Fruit fly (Drosophila melanogaster) whole organism, embryonic: ENCODE data around the gene CG10841.

Source experiments
- Adf1 ChIP-seq: fragments of 200-800 bp; sonication (Bioruptor generic); IDR thresholded peaks from 2 replicates; pipeline ENCODE4 v1.3.6; 2022; ENCODE audit warnings: missing biosample characterization, missing genetic modification characterization
- Atf-2 ChIP-seq: fragments of 200-800 bp; sonication (Bioruptor generic); optimal IDR thresholded peaks from 2 replicates; lab custom pipeline; 2016; ENCODE audit warnings: missing biosample characterization, missing genetic modification characterization
- Atf6 ChIP-seq: fragments of 200-800 bp; sonication (Bioruptor generic); IDR thresholded peaks from 2 replicates; pipeline ENCODE4 v1.3.6; 2022; ENCODE audit warnings: missing biosample characterization, missing genetic modification characterization
- Bdp1 ChIP-seq: fragments of 200-800 bp; sonication (Bioruptor generic); optimal IDR thresholded peaks from 3 replicates; lab custom pipeline; 2016; ENCODE audit warnings: missing biosample characterization, missing genetic modification characterization
- CG11696 ChIP-seq: fragments of 200-800 bp; sonication (Bioruptor generic); IDR thresholded peaks from 2 replicates; pipeline ENCODE4 v1.3.6; 2022; ENCODE audit warnings: missing biosample characterization, missing genetic modification characterization
- CG12071 ChIP-seq: fragments of 200-800 bp; sonication (Bioruptor generic); optimal IDR thresholded peaks from 3 replicates; lab custom pipeline; 2018; ENCODE audit warnings: missing biosample characterization, mild to moderate bottlenecking, missing genetic modification characterization
- CG12299 ChIP-seq: fragments of 200-800 bp; sonication (Bioruptor generic); optimal IDR thresholded peaks from 2 replicates; lab custom pipeline; 2018; ENCODE audit warnings: missing biosample characterization, mild to moderate bottlenecking, missing genetic modification characterization
- CG13123 ChIP-seq: fragments of 200-800 bp; sonication (Bioruptor generic); optimal IDR thresholded peaks from 2 replicates; lab custom pipeline; 2016; ENCODE audit warnings: missing biosample characterization, missing genetic modification characterization
- CG15073 ChIP-seq: fragments of 200-800 bp; sonication (Bioruptor generic); optimal IDR thresholded peaks from 2 replicates; lab custom pipeline; 2016; ENCODE audit warnings: missing biosample characterization, missing genetic modification characterization
- CG16815 ChIP-seq: fragments of 200-800 bp; sonication (Bioruptor generic); optimal IDR thresholded peaks from 3 replicates; lab custom pipeline; 2017; ENCODE audit warnings: missing biosample characterization, mild to moderate bottlenecking, missing genetic modification characterization
- CG17186 ChIP-seq: fragments of 200-800 bp; sonication (Bioruptor generic); optimal IDR thresholded peaks from 3 replicates; lab custom pipeline; 2017; ENCODE audit warnings: missing biosample characterization, missing genetic modification reagents, missing genetic modification characterization
- CG1792 ChIP-seq: fragments of 200-800 bp; sonication (Bioruptor generic); optimal IDR thresholded peaks from 2 replicates; lab custom pipeline; 2016; ENCODE audit warnings: missing biosample characterization, missing genetic modification characterization
- CG2199 ChIP-seq: fragments of 200-800 bp; sonication (Bioruptor generic); IDR thresholded peaks from 3 replicates; pipeline ENCODE4 v1.3.6; 2022; ENCODE audit warnings: missing biosample characterization, missing genetic modification characterization
- CG2678 ChIP-seq: fragments of 200-800 bp; sonication (Bioruptor generic); optimal IDR thresholded peaks from 3 replicates; lab custom pipeline; 2019; ENCODE audit warnings: missing biosample characterization, mild to moderate bottlenecking, missing genetic modification characterization, moderate library complexity
- CG31224 ChIP-seq: fragments of 200-800 bp; sonication (Bioruptor generic); IDR thresholded peaks from 2 replicates; pipeline ENCODE4 v1.3.6; 2022; ENCODE audit warnings: missing biosample characterization, missing genetic modification characterization
- CG5180 ChIP-seq: fragments of 200-800 bp; sonication (Bioruptor generic); optimal IDR thresholded peaks from 3 replicates; lab custom pipeline; 2017; ENCODE audit warnings: missing biosample characterization, missing genetic modification characterization, mild to moderate bottlenecking, moderate library complexity, missing genetic modification reagents
- CG6683 ChIP-seq: fragments of 200-800 bp; sonication (Bioruptor generic); optimal IDR thresholded peaks from 2 replicates; lab custom pipeline; 2017; ENCODE audit warnings: missing biosample characterization, mild to moderate bottlenecking, missing genetic modification characterization, missing genetic modification reagents
- CG8924 ChIP-seq: fragments of 200-800 bp; optimal IDR thresholded peaks from 3 replicates; lab custom pipeline; 2019; ENCODE audit warnings: missing biosample characterization, mild to moderate bottlenecking, missing genetic modification characterization, moderate library complexity
- CG9727 ChIP-seq: fragments of 200-800 bp; sonication (Bioruptor generic); optimal IDR thresholded peaks from 3 replicates; lab custom pipeline; 2017; ENCODE audit warnings: missing biosample characterization, mild to moderate bottlenecking, missing genetic modification characterization
- CG9876 ChIP-seq: fragments of 200-800 bp; sonication (Bioruptor generic); optimal IDR thresholded peaks from 2 replicates; lab custom pipeline; 2016; ENCODE audit warnings: missing biosample characterization, missing genetic modification characterization
- Neu2 ChIP-seq: fragments of 200-800 bp; sonication (Bioruptor generic); optimal IDR thresholded peaks from 3 replicates; lab custom pipeline; 2016; ENCODE audit warnings: missing biosample characterization, missing genetic modification characterization, borderline replicate concordance
- Poxn ChIP-seq: fragments of 200-800 bp; sonication (Bioruptor generic); IDR thresholded peaks from 2 replicates; pipeline ENCODE4 v1.3.6; 2022; ENCODE audit warnings: missing biosample characterization, missing genetic modification characterization
- Sox100B ChIP-seq: fragments of 200-800 bp; sonication (Bioruptor generic); optimal IDR thresholded peaks from 3 replicates; lab custom pipeline; 2018; ENCODE audit warnings: missing biosample characterization, mild to moderate bottlenecking, missing genetic modification characterization
- Ssrp ChIP-seq: fragments of 200-800 bp; sonication (Bioruptor generic); optimal IDR thresholded peaks from 2 replicates; lab custom pipeline; 2018; ENCODE audit warnings: missing biosample characterization, mild to moderate bottlenecking, missing genetic modification characterization, moderate library complexity
- TFAM ChIP-seq: fragments of 200-800 bp; sonication (Bioruptor generic); optimal IDR thresholded peaks from 2 replicates; lab custom pipeline; 2017; ENCODE audit warnings: missing biosample characterization, missing genetic modification characterization, inconsistent platforms
- Xbp1 ChIP-seq: fragments of 200-800 bp; sonication (Bioruptor generic); optimal IDR thresholded peaks from 3 replicates; lab custom pipeline; 2016; ENCODE audit warnings: missing biosample characterization, mild to moderate bottlenecking, missing genetic modification characterization
- Xrp1 ChIP-seq: fragments of 200-800 bp; sonication (Bioruptor generic); IDR thresholded peaks from 2 replicates; pipeline ENCODE4 v1.3.6; 2022; ENCODE audit warnings: missing biosample characterization, missing genetic modification characterization
- ac ChIP-seq: fragments of 200-800 bp; sonication (Bioruptor generic); optimal IDR thresholded peaks from 3 replicates; lab custom pipeline; 2017; ENCODE audit warnings: missing biosample characterization, mild to moderate bottlenecking, missing genetic modification characterization
- bsh ChIP-seq, 2 experiments: fragments of 200-800 bp; sonication (Bioruptor generic); optimal IDR thresholded peaks; 2 replicates each; lab custom pipeline; 2017 to 2018; ENCODE audit warnings: mild to moderate bottlenecking in 2 of 2, missing biosample characterization in 2 of 2, missing genetic modification characterization in 2 of 2, moderate library complexity in 1 of 2
- chif ChIP-seq, 2 experiments: fragments of 200-800 bp; sonication (Bioruptor generic); optimal IDR thresholded peaks; 3 replicates each; lab custom pipeline; 2016; ENCODE audit warnings: missing biosample characterization in 2 of 2, missing genetic modification characterization in 2 of 2
- danr ChIP-seq: fragments of 200-800 bp; sonication (Bioruptor generic); IDR thresholded peaks from 2 replicates; pipeline ENCODE4 v1.3.6; 2022; ENCODE audit warnings: missing biosample characterization, missing genetic modification characterization
- eyg ChIP-seq: fragments of 200-800 bp; sonication (Bioruptor generic); optimal IDR thresholded peaks from 3 replicates; lab custom pipeline; 2016; ENCODE audit warnings: missing biosample characterization, missing genetic modification characterization
- fd102C ChIP-seq: fragments of 200-800 bp; sonication (Bioruptor generic); optimal IDR thresholded peaks from 2 replicates; lab custom pipeline; 2018; ENCODE audit warnings: missing biosample characterization, mild to moderate bottlenecking, missing genetic modification characterization, moderate library complexity
- fd96Cb ChIP-seq: fragments of 200-800 bp; sonication (Bioruptor generic); optimal IDR thresholded peaks from 2 replicates; lab custom pipeline; 2018; ENCODE audit warnings: missing biosample characterization, mild to moderate bottlenecking, missing genetic modification characterization, moderate library complexity
- ftz-f1 ChIP-seq: fragments of 200-800 bp; sonication (Bioruptor generic); optimal IDR thresholded peaks from 2 replicates; lab custom pipeline; 2016; ENCODE audit warnings: missing biosample characterization, missing genetic modification characterization
- ham ChIP-seq: fragments of 200-800 bp; sonication (Bioruptor generic); IDR thresholded peaks from 2 replicates; pipeline ENCODE4 v1.3.6; 2022; ENCODE audit warnings: missing biosample characterization, missing genetic modification characterization
- ind ChIP-seq: fragments of 200-800 bp; sonication (Bioruptor generic); optimal IDR thresholded peaks from 3 replicates; lab custom pipeline; 2016; ENCODE audit warnings: missing biosample characterization, missing genetic modification characterization
- klu ChIP-seq: fragments of 200-800 bp; sonication (Bioruptor generic); IDR thresholded peaks from 2 replicates; pipeline ENCODE4 v1.3.6; 2022; ENCODE audit warnings: missing biosample characterization, missing genetic modification characterization
- lab ChIP-seq: fragments of 200-800 bp; sonication (Bioruptor generic); optimal IDR thresholded peaks from 3 replicates; lab custom pipeline; 2017; ENCODE audit warnings: missing biosample characterization, missing genetic modification characterization, mild to moderate bottlenecking, moderate library complexity, missing genetic modification reagents
- lola ChIP-seq, 3 experiments: fragments of >200 bp in 2 of 3; fragments of 200-800 bp in 1 of 3; sonication (Bioruptor generic) in 1 of 3; optimal IDR thresholded peaks; 2 replicates each; lab custom pipeline; 2017 to 2019; ENCODE audit warnings: missing biosample characterization in 3 of 3, missing genetic modification characterization in 3 of 3, mild to moderate bottlenecking in 1 of 3, moderate library complexity in 1 of 3
- maf-S ChIP-seq: fragments of 200-800 bp; sonication (Bioruptor generic); optimal IDR thresholded peaks from 2 replicates; lab custom pipeline; 2016; ENCODE audit warnings: missing biosample characterization, missing genetic modification characterization
- mam ChIP-seq: fragments of 200-800 bp; sonication (Bioruptor generic); optimal IDR thresholded peaks from 3 replicates; lab custom pipeline; 2016; ENCODE audit warnings: missing biosample characterization, missing genetic modification characterization
- odd ChIP-seq: fragments of 200-800 bp; sonication (Bioruptor generic); optimal IDR thresholded peaks from 2 replicates; lab custom pipeline; 2017; ENCODE audit warnings: missing biosample characterization, mild to moderate bottlenecking, missing genetic modification characterization
- onecut ChIP-seq: fragments of 200-800 bp; sonication (Bioruptor generic); IDR thresholded peaks from 2 replicates; pipeline ENCODE4 v1.3.6; 2022; ENCODE audit warnings: missing biosample characterization, missing genetic modification characterization
- pfk ChIP-seq: fragments of 200-800 bp; sonication (Bioruptor generic); optimal IDR thresholded peaks from 2 replicates; lab custom pipeline; 2018; ENCODE audit warnings: missing biosample characterization, mild to moderate bottlenecking, missing genetic modification characterization, moderate library complexity
- slou ChIP-seq: fragments of 200-800 bp; sonication (Bioruptor generic); optimal IDR thresholded peaks from 3 replicates; lab custom pipeline; 2016; ENCODE audit warnings: missing biosample characterization, missing genetic modification characterization
- tup ChIP-seq: fragments of 200-800 bp; sonication (Bioruptor generic); optimal IDR thresholded peaks from 2 replicates; lab custom pipeline; 2016; ENCODE audit warnings: missing biosample characterization, mild to moderate bottlenecking, missing genetic modification characterization, moderate library complexity
- tx ChIP-seq: fragments of 200-800 bp; sonication (Bioruptor generic); optimal IDR thresholded peaks from 2 replicates; lab custom pipeline; 2016; ENCODE audit warnings: missing biosample characterization, missing genetic modification characterization
- z ChIP-seq: fragments of 200-800 bp; sonication (Bioruptor generic); IDR thresholded peaks from 3 replicates; pipeline ENCODE4 v1.3.6; 2022; ENCODE audit warnings: missing biosample characterization, missing genetic modification characterization

Gene CG10841

dm6 chr3R:13644778-13645660 lies 13.3 kb downstream of the CG10841 start (continued):
- no peak for TF ChIP-seq eyg (GFP tag; lab: Kevin White, UChicago)
- TF ChIP-seq CG11696 = peak; percentile 20
- TF ChIP-seq CG17186 (GFP tag; lab: Kevin White, UChicago) = no peak
- TF ChIP-seq Atf-2 (GFP tag; lab: Kevin White, UChicago) = no peak
- TF ChIP-seq ham (GFP tag; lab: Robert Waterston, UW) = no peak
- TF ChIP-seq CG13123 (GFP tag; lab: Kevin White, UChicago) = no peak
- TF ChIP-seq CG2678 (tag; lab: Kevin White, UChicago) = no peak
- no peak for TF ChIP-seq ind (GFP tag; lab: Kevin White, UChicago)
- TF ChIP-seq chif (GFP tag; optimal IDR thresholded peaks at IDR 0.05; lab: Kevin White, UChicago) = no peak
- TF ChIP-seq bsh (GFP tag; optimal IDR thresholded peaks at IDR 0.05; lab: Kevin White, UChicago) = no peak
- no peak for TF ChIP-seq Xbp1 (GFP tag; lab: Kevin White, UChicago)
- TF ChIP-seq odd (GFP tag; lab: Kevin White, UChicago) = peak; percentile 43
- no peak for TF ChIP-seq danr
- TF ChIP-seq Poxn = no peak
- no peak for TF ChIP-seq maf-S (GFP tag; lab: Kevin White, UChicago)
- peak; percentile 44 for TF ChIP-seq onecut (GFP tag; lab: Robert Waterston, UW)
- no peak for TF ChIP-seq Sox100B (GFP tag; lab: Kevin White, UChicago)
- no peak for TF ChIP-seq CG2199 (GFP tag; lab: Robert Waterston, UW)
- TF ChIP-seq tup (GFP tag; lab: Kevin White, UChicago) = peak; percentile 18
- TF ChIP-seq CG12071 (GFP tag; lab: Kevin White, UChicago) = no peak
- TF ChIP-seq CG31224 (GFP tag; lab: Robert Waterston, UW) = no peak
- TF ChIP-seq CG16815 = no peak
- no peak for TF ChIP-seq CG15073
- TF ChIP-seq z = no peak
- no peak for TF ChIP-seq lab (GFP tag; lab: Kevin White, UChicago)
- TF ChIP-seq Xrp1 = peak; percentile 59; the same call in 1 of the 2 replicates
- TF ChIP-seq CG1792 (GFP tag; lab: Kevin White, UChicago) = no peak
- no peak for TF ChIP-seq mam (GFP tag; lab: Kevin White, UChicago)
- no peak for TF ChIP-seq fd102C (GFP tag; lab: Kevin White, UChicago)
- TF ChIP-seq CG9727 (GFP tag; lab: Kevin White, UChicago) = no peak
- TF ChIP-seq ftz-f1 = no peak
- no peak for TF ChIP-seq ac (GFP tag; lab: Kevin White, UChicago)
- TF ChIP-seq Atf6 (GFP tag; lab: Robert Waterston, UW) = peak; percentile 59; the same call in 1 of the 2 replicates
- TF ChIP-seq lola (GFP tag; optimal IDR thresholded peaks at IDR 0.05; lab: Kevin White, UChicago) = no peak
- TF ChIP-seq CG9876 (GFP tag; lab: Kevin White, UChicago) = no peak
- no peak for TF ChIP-seq fd96Cb (tag; lab: Kevin White, UChicago)
- TF ChIP-seq TFAM = no peak
- no peak for TF ChIP-seq klu
- no peak for TF ChIP-seq Ssrp (tag; lab: Kevin White, UChicago)
- no peak for TF ChIP-seq pfk
- no peak for TF ChIP-seq CG12299
- TF ChIP-seq CG6683 (GFP tag; lab: Kevin White, UChicago) = peak; percentile 25
- no peak for TF ChIP-seq Bdp1 (GFP tag; lab: Kevin White, UChicago)
- TF ChIP-seq Adf1 (GFP tag; lab: Robert Waterston, UW) = no peak; the same call in 1 of the 2 replicates
- TF ChIP-seq slou (GFP tag; lab: Kevin White, UChicago) = no peak
- no peak for TF ChIP-seq tx
- TF ChIP-seq CG5180 (GFP tag; lab: Kevin White, UChicago) = no peak
- TF ChIP-seq Neu2 (GFP tag; lab: Kevin White, UChicago) = peak; percentile 71
- TF ChIP-seq CG8924 = peak; percentile 46
